Fruit fly (Drosophila melanogaster): Measurements from ENCODE around the gene CG13409.

- TF ChIP-seq CTCF (optimal IDR thresholded peaks at IDR 0.05) = no peak
- TF ChIP-seq CG8478 (optimal IDR thresholded peaks at IDR 0.05) = no peak
Observed at dm6 chr3R:21987546-21987945, 44.2 kb downstream of the CG13409 start.

All from S2 (cell line).